Fruit fly (Drosophila melanogaster) whole organism: ENCODE data around the gene sordd2.

Experiments
- CG8478 ChIP-seq: fragments of >200 bp; optimal IDR thresholded peaks from 2 replicates; lab custom pipeline; 2018; ENCODE audit warnings: inconsistent platforms
- pan ChIP-seq: fragments of >200 bp; optimal IDR thresholded peaks from 2 replicates; lab custom pipeline; 2017

- TF ChIP-seq CG8478 (lab: Kevin White, UChicago) (no peak), pan (no peak)
Observed at dm6 chrX:15802880-15803650, 4.1 kb upstream of the sordd2 start.
